ENCODE assay signal across 5 fruit fly cellular contexts in genomic region chr3R:17718051-17718693, dm6.
TF ChIP-seq lines count a peak whose summit lies in the region.

Gene osa (minus strand): TSS chr3R:17718350.

- peak; percentile 77 for TF ChIP-seq CTCF in whole organism, embryonic (GFP tag; optimal IDR thresholded peaks at IDR 0.05; lab: Kevin White, UChicago)

TF ChIP-seq in whole organism, adult, 20 proteins besides CTCF, POLR2A, EP300 and RAD21 (continues in another document):
- TF ChIP-seq Crg-1 (GFP tag; optimal IDR thresholded peaks at IDR 0.05; lab: Kevin White, UChicago) (peak; percentile 46), CG7101 (tag; optimal IDR thresholded peaks at IDR 0.05; lab: Kevin White, UChicago) (peak; percentile 14), ovo (GFP tag; optimal IDR thresholded peaks at IDR 0.05; lab: Kevin White, UChicago) (peak; percentile 49), CG11617 (GFP tag; optimal IDR thresholded peaks at IDR 0.05; lab: Kevin White, UChicago) (no peak), CG5204 (GFP tag; optimal IDR thresholded peaks at IDR 0.05; lab: Kevin White, UChicago) (peak; percentile 33), cnc (optimal IDR thresholded peaks at IDR 0.05; lab: Kevin White, UChicago) (no peak), CG33017 (tag; optimal IDR thresholded peaks at IDR 0.05; lab: Kevin White, UChicago) (no peak), kay (GFP tag; lab: Kevin White, UChicago; ENCODE audit: borderline replicate concordance) (no peak), CG14711 (tag; optimal IDR thresholded peaks at IDR 0.05; lab: Kevin White, UChicago) (peak; percentile 33), tj (GFP tag; optimal IDR thresholded peaks at IDR 0.05; lab: Kevin White, UChicago) (no peak), bab1 (GFP tag; optimal IDR thresholded peaks at IDR 0.05; lab: Kevin White, UChicago) (peak; percentile 61), CG7045 (GFP tag; optimal IDR thresholded peaks at IDR 0.05; lab: Kevin White, UChicago) (no peak), toe (GFP tag; optimal IDR thresholded peaks at IDR 0.05; lab: Kevin White, UChicago) (peak; percentile 56), CG1620 (GFP tag; optimal IDR thresholded peaks at IDR 0.05; lab: Kevin White, UChicago) (peak; percentile 10), Hr96 (GFP tag; optimal IDR thresholded peaks at IDR 0.05; lab: Kevin White, UChicago) (peak; percentile 40), Mnt (GFP tag; optimal IDR thresholded peaks at IDR 0.05; lab: Kevin White, UChicago) (peak; percentile 18), pad (GFP tag; optimal IDR thresholded peaks at IDR 0.05; lab: Kevin White, UChicago) (no peak), CG12768 (GFP tag; optimal IDR thresholded peaks at IDR 0.05; lab: Kevin White, UChicago) (no peak), Clk (GFP tag; optimal IDR thresholded peaks at IDR 0.05; lab: Kevin White, UChicago) (no peak)

TF ChIP-seq in whole organism, embryonic, 481 proteins besides CTCF, POLR2A, EP300 and RAD21 (continues in another document):
- TF ChIP-seq CG7372 (GFP tag; IDR thresholded peaks at IDR 0.05; lab: Robert Waterston, UW): no peak
- no peak for TF ChIP-seq CG42726 (GFP tag; IDR thresholded peaks at IDR 0.05; lab: Robert Waterston, UW; ENCODE audit: partially characterized antibody)
- TF ChIP-seq CG8359 (GFP tag; optimal IDR thresholded peaks at IDR 0.05; lab: Kevin White, UChicago; ENCODE audit: borderline replicate concordance): no peak
- no peak for TF ChIP-seq CG12299 (tag; optimal IDR thresholded peaks at IDR 0.05; lab: Kevin White, UChicago)
- TF ChIP-seq repo (GFP tag; optimal IDR thresholded peaks at IDR 0.05; lab: Kevin White, UChicago): no peak
- no peak for TF ChIP-seq jing (GFP tag; optimal IDR thresholded peaks at IDR 0.05; lab: Kevin White, UChicago)
- TF ChIP-seq Aef1 (GFP tag; IDR thresholded peaks at IDR 0.05; lab: Robert Waterston, UW): no peak
- no peak for TF ChIP-seq CG4328 (GFP tag; optimal IDR thresholded peaks at IDR 0.05; lab: Kevin White, UChicago)
- TF ChIP-seq tll (GFP tag; optimal IDR thresholded peaks at IDR 0.05; lab: Kevin White, UChicago): no peak
- TF ChIP-seq CG9932 (GFP tag; IDR thresholded peaks at IDR 0.05; lab: Robert Waterston, UW): no peak
- TF ChIP-seq CG6254 (GFP tag; optimal IDR thresholded peaks at IDR 0.05; lab: Kevin White, UChicago): no peak
- no peak for TF ChIP-seq ranshi (GFP tag; IDR thresholded peaks at IDR 0.05; lab: Robert Waterston, UW)
- peak; percentile 51 for TF ChIP-seq CG9727 (GFP tag; optimal IDR thresholded peaks at IDR 0.05; lab: Kevin White, UChicago)
- no peak for TF ChIP-seq CG10209 (GFP tag; optimal IDR thresholded peaks at IDR 0.05; lab: Kevin White, UChicago)
- TF ChIP-seq Hmr (GFP tag; optimal IDR thresholded peaks at IDR 0.05; lab: Kevin White, UChicago): peak; percentile 16
- no peak for TF ChIP-seq kay (GFP tag; optimal IDR thresholded peaks at IDR 0.05; lab: Kevin White, UChicago)
- TF ChIP-seq CG12744 (GFP tag; optimal IDR thresholded peaks at IDR 0.05; lab: Kevin White, UChicago): no peak
- no peak for TF ChIP-seq Taf1 (GFP tag; IDR thresholded peaks at IDR 0.05; lab: Robert Waterston, UW)
- peak; percentile 50 for TF ChIP-seq CoRest (tag; optimal IDR thresholded peaks at IDR 0.05; lab: Kevin White, UChicago)

TF ChIP-seq in whole organism, prepupa, 60 proteins besides CTCF, POLR2A, EP300 and RAD21:
- peak; percentile 19 for TF ChIP-seq Hr39 (GFP tag; optimal IDR thresholded peaks at IDR 0.05; lab: Kevin White, UChicago)
- TF ChIP-seq Hr4 (GFP tag; optimal IDR thresholded peaks at IDR 0.05; lab: Kevin White, UChicago): no peak
- TF ChIP-seq CG9139 (GFP tag; optimal IDR thresholded peaks at IDR 0.05; lab: Kevin White, UChicago): peak; percentile 3
- peak; percentile 28 for TF ChIP-seq Sox14 (GFP tag; optimal IDR thresholded peaks at IDR 0.05; lab: Kevin White, UChicago)
- TF ChIP-seq CG3919 (GFP tag; optimal IDR thresholded peaks at IDR 0.05; lab: Kevin White, UChicago): peak; percentile 20
- peak; percentile 52 for TF ChIP-seq Eip78C (GFP tag; lab: Kevin White, UChicago)
- peak in 1 of 2 experiments; percentile 29 for TF ChIP-seq ss (GFP tag; optimal IDR thresholded peaks at IDR 0.05; lab: Kevin White, UChicago)
- peak; percentile 32 for TF ChIP-seq CG3032 (tag; optimal IDR thresholded peaks at IDR 0.05; lab: Kevin White, UChicago)
- TF ChIP-seq svp (GFP tag; lab: Kevin White, UChicago): peak; percentile 64
- peak; percentile 27 for TF ChIP-seq Smox (GFP tag; optimal IDR thresholded peaks at IDR 0.05; lab: Kevin White, UChicago)
- no peak for TF ChIP-seq CG6792 (GFP tag; optimal IDR thresholded peaks at IDR 0.05; lab: Kevin White, UChicago)
- TF ChIP-seq fkh (GFP tag; optimal IDR thresholded peaks at IDR 0.05; lab: Kevin White, UChicago): no peak
- peak; percentile 2 for TF ChIP-seq CG10631 (GFP tag; optimal IDR thresholded peaks at IDR 0.05; lab: Kevin White, UChicago)
- peak; percentile 14 for TF ChIP-seq lz (GFP tag; optimal IDR thresholded peaks at IDR 0.05; lab: Kevin White, UChicago)

TF ChIP-seq in whole organism, pupa, 21 proteins besides CTCF, POLR2A, EP300 and RAD21:
- no peak for TF ChIP-seq Snoo (tag; optimal IDR thresholded peaks at IDR 0.05; lab: Kevin White, UChicago)
- TF ChIP-seq CG17806 (tag; optimal IDR thresholded peaks at IDR 0.05; lab: Kevin White, UChicago): no peak
- TF ChIP-seq CG9948 (tag; optimal IDR thresholded peaks at IDR 0.05; lab: Kevin White, UChicago): no peak
- peak; percentile 3 for TF ChIP-seq EcR (GFP tag; optimal IDR thresholded peaks at IDR 0.05; lab: Kevin White, UChicago)
- TF ChIP-seq Pif1B (GFP tag; optimal IDR thresholded peaks at IDR 0.05; lab: Kevin White, UChicago): peak; percentile 50

TF ChIP-seq in whole organism, wandering third instar larva, 38 proteins besides CTCF, POLR2A, EP300 and RAD21:
- peak; percentile 41 for TF ChIP-seq h (GFP tag; optimal IDR thresholded peaks at IDR 0.05; lab: Kevin White, UChicago)
- TF ChIP-seq sage (GFP tag; optimal IDR thresholded peaks at IDR 0.05; lab: Kevin White, UChicago): peak; percentile 24
- TF ChIP-seq CG32264 (GFP tag; optimal IDR thresholded peaks at IDR 0.05; lab: Kevin White, UChicago): peak; percentile 1
- TF ChIP-seq brk (GFP tag; optimal IDR thresholded peaks at IDR 0.05; lab: Kevin White, UChicago): peak; percentile 65
- TF ChIP-seq Hr83 (GFP tag; optimal IDR thresholded peaks at IDR 0.05; lab: Kevin White, UChicago; ENCODE audit: poor library complexity, severe bottlenecking): peak; percentile 25
- TF ChIP-seq Myc (optimal IDR thresholded peaks at IDR 0.05; lab: Kevin White, UChicago): peak; percentile 19
- TF ChIP-seq Hnf4 (GFP tag; optimal IDR thresholded peaks at IDR 0.05; lab: Kevin White, UChicago): no peak
- peak; percentile 62 for TF ChIP-seq tai (GFP tag; optimal IDR thresholded peaks at IDR 0.05; lab: Kevin White, UChicago)
- no peak for TF ChIP-seq pan (optimal IDR thresholded peaks at IDR 0.05; lab: Kevin White, UChicago)
- TF ChIP-seq Sp1 (GFP tag; optimal IDR thresholded peaks at IDR 0.05; lab: Kevin White, UChicago): peak; percentile 12
- peak; percentile 14 for TF ChIP-seq Jra (GFP tag; optimal IDR thresholded peaks at IDR 0.05; lab: Kevin White, UChicago)
- no peak for TF ChIP-seq woc (GFP tag; optimal IDR thresholded peaks at IDR 0.05; lab: Kevin White, UChicago)
- TF ChIP-seq CG9705 (GFP tag; optimal IDR thresholded peaks at IDR 0.05; lab: Kevin White, UChicago): peak; percentile 12
